Worm (Caenorhabditis elegans) whole organism, L4 larva: ENCODE data around the gene B0464.6.

ENCODE experiments used
- ceh-44 ChIP-seq: fragments of 200-800 bp; sonication (Bioruptor generic); IDR thresholded peaks from 2 replicates; pipeline ENCODE4 v1.3.6; 2022; ENCODE audit warnings: missing genetic modification reagents, missing genetic modification characterization, missing compliant biosample characterization
- ces-1 ChIP-seq: fragments of 150-350 bp; sonication (generic microtip); optimal IDR thresholded peaks from 4 replicates; lab custom pipeline; 2014; ENCODE audit warnings: missing biosample characterization, missing genetic modification reagents, missing genetic modification characterization
- nhr-76 ChIP-seq: fragments of 150-350 bp; optimal IDR thresholded peaks from 2 replicates; lab custom pipeline; 2014; ENCODE audit warnings: missing biosample characterization, missing genetic modification characterization
- skn-1 ChIP-seq: fragments of 150-350 bp; optimal IDR thresholded peaks from 2 replicates; lab custom pipeline; 2014; ENCODE audit warnings: missing biosample characterization, missing genetic modification characterization
- unc-130 ChIP-seq: sonication (generic microtip); optimal IDR thresholded peaks from 2 replicates; lab custom pipeline; 2016; ENCODE audit warnings: missing genetic modification reagents, missing genetic modification characterization, missing compliant biosample characterization

ce11 chrIII:9439399-9439798 is 26.4 kb downstream of the B0464.6 start, which contains the start of gene F54C8.1:
- TF ChIP-seq skn-1 (tag; lab: Kevin White, UChicago) (no peak), ces-1 (GFP tag; lab: Kevin White, UChicago) (no peak), ceh-44 (GFP tag; lab: Robert Waterston, UW) (no peak), nhr-76 (tag; lab: Kevin White, UChicago) (no peak), unc-130 (GFP tag; lab: Kevin White, UChicago) (no peak)
